Fruit fly (Drosophila melanogaster) whole organism, wandering third instar larva: ENCODE measurements around the gene ru.
A peak's percentile ranks its signal among the peaks of the same experiment; 100 is the strongest.

Experiments used
- Abd-B ChIP-seq: fragments of >200 bp; optimal IDR thresholded peaks from 2 replicates; lab custom pipeline; 2017; ENCODE audit warnings: missing biosample characterization, missing genetic modification characterization
- CG32264 ChIP-seq: fragments of 200-800 bp; sonication (Bioruptor generic); optimal IDR thresholded peaks from 2 replicates; lab custom pipeline; 2016; ENCODE audit warnings: missing biosample characterization, missing genetic modification characterization
- CG9705 ChIP-seq: fragments of 200-800 bp; sonication (Bioruptor generic); optimal IDR thresholded peaks from 2 replicates; lab custom pipeline; 2018; ENCODE audit warnings: missing biosample characterization, mild to moderate bottlenecking, missing genetic modification characterization
- CrebA ChIP-seq: fragments of 200-800 bp; sonication (Bioruptor generic); optimal IDR thresholded peaks from 2 replicates; lab custom pipeline; 2016; ENCODE audit warnings: missing biosample characterization, mild to moderate bottlenecking, missing genetic modification characterization, borderline replicate concordance
- Dfd ChIP-seq: fragments of >200 bp; optimal IDR thresholded peaks from 2 replicates; lab custom pipeline; 2017; ENCODE audit warnings: missing biosample characterization, missing genetic modification characterization
- Dif ChIP-seq: fragments of 200-275, 200-300 bp; sonication (Bioruptor generic); optimal IDR thresholded peaks from 2 replicates; lab custom pipeline; 2018; ENCODE audit warnings: missing biosample characterization, missing genetic modification characterization; ENCODE audit not compliant: partially characterized antibody
- GATAd ChIP-seq: sonication (Bioruptor generic); optimal IDR thresholded peaks from 2 replicates; lab custom pipeline; 2016; ENCODE audit warnings: missing biosample characterization, missing genetic modification characterization
- HLH106 ChIP-seq: fragments of 200-800 bp; optimal IDR thresholded peaks from 3 replicates; lab custom pipeline; 2019; ENCODE audit warnings: missing biosample characterization, mild to moderate bottlenecking, missing genetic modification characterization, moderate library complexity
- Hnf4 ChIP-seq: fragments of 200-800 bp; sonication (Bioruptor generic); optimal IDR thresholded peaks from 2 replicates; lab custom pipeline; 2016; ENCODE audit warnings: missing biosample characterization, mild to moderate bottlenecking, missing genetic modification characterization
- Hr78 ChIP-seq: fragments of >200 bp; optimal IDR thresholded peaks from 2 replicates; lab custom pipeline; 2017; ENCODE audit warnings: missing biosample characterization, missing genetic modification characterization
- Hr83 ChIP-seq: fragments of 200-300 bp; sonication (Bioruptor generic); optimal IDR thresholded peaks from 2 replicates; lab custom pipeline; 2016; ENCODE audit warnings: missing biosample characterization, mild to moderate bottlenecking, missing genetic modification characterization, moderate library complexity; ENCODE audit not compliant: poor library complexity, severe bottlenecking
- Jra ChIP-seq: sonication (Bioruptor generic); optimal IDR thresholded peaks from 2 replicates; lab custom pipeline; 2016; ENCODE audit warnings: missing biosample characterization, missing genetic modification characterization
- Mio ChIP-seq: sonication (Bioruptor generic); optimal IDR thresholded peaks from 2 replicates; lab custom pipeline; 2016; ENCODE audit warnings: missing biosample characterization, missing genetic modification characterization
- Myc ChIP-seq: fragments of >200 bp; optimal IDR thresholded peaks from 2 replicates; lab custom pipeline; 2017
- N ChIP-seq: fragments of >200 bp; optimal IDR thresholded peaks from 2 replicates; lab custom pipeline; 2018; ENCODE audit warnings: missing biosample characterization, missing external identifiers, missing genetic modification characterization
- OdsH ChIP-seq: fragments of 200-800 bp; sonication (Bioruptor generic); optimal IDR thresholded peaks from 2 replicates; lab custom pipeline; 2016; ENCODE audit warnings: missing biosample characterization, mild to moderate bottlenecking, missing genetic modification characterization
- Rel ChIP-seq, 2 experiments: fragments of 200-800 bp; sonication (Bioruptor generic) in 1 of 2; optimal IDR thresholded peaks; 2 replicates in 1 of 2; 3 replicates in 1 of 2; lab custom pipeline; 2016 to 2019; ENCODE audit warnings: mild to moderate bottlenecking in 2 of 2, missing biosample characterization in 2 of 2, missing genetic modification characterization in 2 of 2, moderate library complexity in 1 of 2
- Sp1 ChIP-seq: fragments of 200-800 bp; sonication (Bioruptor generic); optimal IDR thresholded peaks from 3 replicates; lab custom pipeline; 2019; ENCODE audit warnings: missing biosample characterization, mild to moderate bottlenecking, missing genetic modification characterization, moderate library complexity
- Vsx2 ChIP-seq: fragments of 200-300, 225-300 bp; sonication (Bioruptor generic); optimal IDR thresholded peaks from 2 replicates; lab custom pipeline; 2018; ENCODE audit warnings: missing biosample characterization, missing genetic modification characterization; ENCODE audit not compliant: partially characterized antibody
- br ChIP-seq: fragments of 200-800 bp; sonication (Bioruptor generic); optimal IDR thresholded peaks from 2 replicates; lab custom pipeline; 2016; ENCODE audit warnings: missing biosample characterization, missing genetic modification characterization
- brk ChIP-seq: fragments of 200-800 bp; sonication (Bioruptor generic); optimal IDR thresholded peaks from 2 replicates; lab custom pipeline; 2016; ENCODE audit warnings: missing biosample characterization, mild to moderate bottlenecking, missing genetic modification characterization
- dl ChIP-seq, 2 experiments: fragments of 175-275, 200-275 bp in 1 of 2; fragments of 200-275 bp in 1 of 2; sonication (Bioruptor generic); optimal IDR thresholded peaks; lab custom pipeline; 2018; ENCODE audit warnings: mild to moderate bottlenecking in 2 of 2, missing biosample characterization in 2 of 2, missing genetic modification characterization in 2 of 2, moderate library complexity in 2 of 2; ENCODE audit not compliant: partially characterized antibody in 2 of 2, insufficient read depth in 1 of 2
- dmrt93B ChIP-seq: fragments of 200-800 bp; sonication (Bioruptor generic); optimal IDR thresholded peaks from 2 replicates; lab custom pipeline; 2018; ENCODE audit warnings: missing biosample characterization, mild to moderate bottlenecking, missing genetic modification characterization
- dsf ChIP-seq: sonication (Bioruptor generic); optimal IDR thresholded peaks from 2 replicates; lab custom pipeline; 2016; ENCODE audit warnings: missing biosample characterization, missing genetic modification characterization, borderline replicate concordance
- ey ChIP-seq: fragments of 200-800 bp; sonication (Bioruptor generic); optimal IDR thresholded peaks from 2 replicates; lab custom pipeline; 2016; ENCODE audit warnings: missing biosample characterization, missing genetic modification characterization
- foxo ChIP-seq, 2 experiments: fragments of 200-800 bp; sonication (Bioruptor generic); optimal IDR thresholded peaks; 2 replicates in 1 of 2; 3 replicates in 1 of 2; lab custom pipeline; 2016 to 2017; ENCODE audit warnings: missing biosample characterization in 2 of 2, missing genetic modification characterization in 2 of 2
- fru ChIP-seq: fragments of 200-800 bp; sonication (Bioruptor generic); optimal IDR thresholded peaks from 3 replicates; lab custom pipeline; 2016; ENCODE audit warnings: missing biosample characterization, mild to moderate bottlenecking, missing genetic modification characterization
- h ChIP-seq: fragments of 200-800 bp; sonication (Bioruptor generic); optimal IDR thresholded peaks from 3 replicates; lab custom pipeline; 2016; ENCODE audit warnings: missing biosample characterization, mild to moderate bottlenecking, missing genetic modification characterization
- jim ChIP-seq: fragments of 175-275, 200-325 bp; sonication (Bioruptor generic); optimal IDR thresholded peaks from 2 replicates; lab custom pipeline; 2016; ENCODE audit warnings: missing biosample characterization, mild to moderate bottlenecking, missing genetic modification characterization
- lola ChIP-seq: fragments of >200 bp; optimal IDR thresholded peaks from 2 replicates; lab custom pipeline; 2017; ENCODE audit warnings: missing biosample characterization, missing genetic modification characterization
- pan ChIP-seq: fragments of >200 bp; optimal IDR thresholded peaks from 2 replicates; lab custom pipeline; 2017
- psq ChIP-seq: fragments of 200-800 bp; sonication (Bioruptor generic); optimal IDR thresholded peaks from 3 replicates; lab custom pipeline; 2017; ENCODE audit warnings: missing biosample characterization, mild to moderate bottlenecking, missing genetic modification characterization, moderate library complexity
- rgr ChIP-seq: fragments of 200-800 bp; sonication (Bioruptor generic); optimal IDR thresholded peaks from 3 replicates; lab custom pipeline; 2016; ENCODE audit warnings: missing biosample characterization, mild to moderate bottlenecking, missing genetic modification characterization
- sage ChIP-seq: fragments of 200-800 bp; sonication (Bioruptor generic); optimal IDR thresholded peaks from 2 replicates; lab custom pipeline; 2016; ENCODE audit warnings: missing biosample characterization, mild to moderate bottlenecking, missing genetic modification characterization
- sv ChIP-seq: fragments of 200-800 bp; sonication (Bioruptor generic); optimal IDR thresholded peaks from 3 replicates; lab custom pipeline; 2016; ENCODE audit warnings: missing biosample characterization, missing genetic modification characterization
- tai ChIP-seq: sonication (Bioruptor generic); optimal IDR thresholded peaks from 2 replicates; lab custom pipeline; 2016; ENCODE audit warnings: missing biosample characterization, missing genetic modification characterization
- usp ChIP-seq: fragments of >200 bp; optimal IDR thresholded peaks from 2 replicates; lab custom pipeline; 2017; ENCODE audit warnings: missing biosample characterization, missing genetic modification characterization
- woc ChIP-seq: sonication (Bioruptor generic); optimal IDR thresholded peaks from 2 replicates; lab custom pipeline; 2016; ENCODE audit warnings: missing biosample characterization, mild to moderate bottlenecking, missing genetic modification characterization

The ru gene

DNA sequence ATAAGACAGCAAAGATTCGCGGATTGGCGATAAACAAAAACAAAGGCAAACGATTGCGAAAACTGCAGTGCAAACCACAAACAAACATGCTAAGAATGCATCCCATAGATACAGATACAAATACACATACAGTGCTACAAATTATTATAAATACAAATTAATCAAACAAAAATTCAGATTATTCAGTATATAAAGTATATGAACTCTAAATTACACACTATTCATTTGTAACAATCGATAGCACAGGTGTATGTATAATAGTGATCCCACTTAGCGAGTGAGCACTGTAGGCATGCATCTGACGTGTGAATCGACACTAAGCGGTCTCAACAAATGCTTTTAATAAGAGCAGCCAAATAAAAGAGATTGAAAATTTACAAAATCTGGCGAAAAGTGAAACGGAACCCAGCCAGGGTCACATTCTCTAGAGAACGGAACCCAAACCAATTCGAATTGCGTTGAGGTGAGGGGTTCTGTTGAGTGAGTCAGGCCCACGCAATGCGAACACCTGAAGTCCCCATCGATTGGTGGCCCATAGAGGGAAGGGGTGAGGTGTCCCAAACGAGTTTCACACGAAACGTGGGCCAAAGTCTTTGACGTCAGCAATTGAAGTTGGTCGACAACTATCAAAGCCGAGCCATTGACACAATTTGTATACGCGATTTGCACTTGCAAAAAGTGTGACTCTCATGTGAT is 4.2 kb downstream of the ru start:
- TF ChIP-seq Rel (GFP tag; optimal IDR thresholded peaks at IDR 0.05; lab: Kevin White, UChicago) (no peak), Rel (tag; optimal IDR thresholded peaks at IDR 0.05; lab: Kevin White, UChicago) (no peak), sage (GFP tag; lab: Kevin White, UChicago) (no peak), HLH106 (peak; percentile 68), Hr78 (no peak), Mio (GFP tag; lab: Kevin White, UChicago) (no peak), dmrt93B (GFP tag; lab: Kevin White, UChicago) (no peak), OdsH (peak; percentile 63), Jra (GFP tag; lab: Kevin White, UChicago) (no peak), N (no peak), Dif (no peak), rgr (peak; percentile 58), usp (GFP tag; lab: Kevin White, UChicago) (no peak), Dfd (GFP tag; lab: Kevin White, UChicago) (no peak), h (GFP tag; lab: Kevin White, UChicago) (peak; percentile 70), psq (GFP tag; lab: Kevin White, UChicago) (peak; percentile 80), ey (peak; percentile 42), Sp1 (GFP tag; lab: Kevin White, UChicago) (peak; percentile 47), CrebA (no peak), Myc (lab: Kevin White, UChicago) (no peak), Hnf4 (peak; percentile 5), brk (GFP tag; lab: Kevin White, UChicago) (no peak), fru (GFP tag; lab: Kevin White, UChicago) (peak; percentile 37), woc (GFP tag; lab: Kevin White, UChicago) (peak; percentile 19), br (no peak), Abd-B (GFP tag; lab: Kevin White, UChicago) (no peak), CG9705 (no peak), dsf (GFP tag; lab: Kevin White, UChicago) (no peak), foxo (GFP tag; optimal IDR thresholded peaks at IDR 0.05; lab: Kevin White, UChicago) (peak in 1 of 2 experiments; percentile 55), sv (GFP tag; lab: Kevin White, UChicago) (no peak), lola (no peak), GATAd (no peak), jim (GFP tag; lab: Kevin White, UChicago) (no peak), pan (lab: Kevin White, UChicago) (no peak), dl (GFP tag; optimal IDR thresholded peaks at IDR 0.05; lab: Kevin White, UChicago; ENCODE audit: insufficient read depth in 1 of 2, partially characterized antibody in 2 of 2) (no peak), Vsx2 (GFP tag; lab: Kevin White, UChicago) (no peak), Hr83 (no peak), CG32264 (GFP tag; lab: Kevin White, UChicago) (no peak), tai (GFP tag; lab: Kevin White, UChicago) (no peak)

DNA sequence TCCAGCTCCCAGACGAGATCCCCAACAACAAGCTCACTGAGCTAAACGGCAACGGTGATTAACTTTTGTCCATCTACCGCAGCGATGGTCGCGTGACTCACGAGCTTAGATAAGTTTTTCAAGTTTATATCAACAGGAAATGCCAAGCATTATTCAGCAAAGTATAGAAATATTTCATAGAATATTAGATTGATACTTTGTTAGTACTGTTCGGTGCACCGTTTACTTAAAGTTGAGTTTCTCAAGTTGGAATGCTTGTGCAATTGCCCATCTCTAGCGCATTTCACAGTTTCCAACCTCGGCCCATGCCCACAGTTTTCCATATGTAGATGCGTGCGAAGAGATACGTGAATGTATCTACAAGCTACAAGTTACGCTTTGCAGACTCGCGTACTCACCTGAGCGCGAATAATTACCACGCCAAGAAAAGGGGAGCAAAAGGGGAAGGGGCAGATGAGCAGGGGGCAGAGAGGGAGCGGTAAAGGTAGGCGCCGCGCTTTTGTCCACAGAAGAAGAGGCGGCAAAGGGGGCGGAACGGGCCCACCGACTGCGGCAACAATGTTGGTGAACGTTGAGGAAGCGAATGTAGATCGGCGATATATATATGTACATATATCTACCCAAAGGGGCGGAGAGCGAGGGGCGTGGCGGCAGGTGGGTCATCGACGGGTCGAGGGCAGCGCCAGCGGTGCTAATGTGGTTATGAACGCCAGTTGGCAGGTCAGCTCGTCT is 5.8 kb downstream of the ru start:
- no peak for TF ChIP-seq OdsH
- peak; percentile 15 for TF ChIP-seq h (GFP tag; lab: Kevin White, UChicago)
- TF ChIP-seq sv (GFP tag; lab: Kevin White, UChicago), result peak; percentile 1
